Worm (Caenorhabditis elegans) whole organism, early embryonic: ENCODE measurements around the gene Y43F8C.17.

Source experiments
- B0310.2 ChIP-seq: sonication (generic microtip); optimal IDR thresholded peaks from 2 replicates; lab custom pipeline; 2016; ENCODE audit warnings: mild to moderate bottlenecking, missing genetic modification characterization, missing compliant biosample characterization
- F13C5.2 ChIP-seq: sonication (generic microtip); optimal IDR thresholded peaks from 2 replicates; lab custom pipeline; 2017; ENCODE audit warnings: mild to moderate bottlenecking, missing genetic modification characterization, inconsistent platforms, missing compliant biosample characterization
- aly-1 ChIP-seq: sonication (generic microtip); optimal IDR thresholded peaks from 2 replicates; lab custom pipeline; 2016; ENCODE audit warnings: missing genetic modification characterization, missing compliant biosample characterization
- ama-1 ChIP-seq: fragments of 150-350 bp; optimal IDR thresholded peaks from 2 replicates; lab custom pipeline; 2014
- ceh-13 ChIP-seq: fragments of 200-800 bp; sonication (Bioruptor generic); optimal IDR thresholded peaks from 2 replicates; lab custom pipeline; 2018; ENCODE audit warnings: mild to moderate bottlenecking, missing genetic modification characterization, missing compliant biosample characterization
- ceh-36 ChIP-seq: sonication (generic microtip); optimal IDR thresholded peaks from 2 replicates; lab custom pipeline; 2016; ENCODE audit warnings: missing genetic modification characterization, inconsistent platforms, missing compliant biosample characterization
- ets-7 ChIP-seq: sonication (generic microtip); optimal IDR thresholded peaks from 2 replicates; lab custom pipeline; 2016; ENCODE audit warnings: missing genotype, missing genetic modification characterization, missing compliant biosample characterization
- flt-1 ChIP-seq: fragments of 200-800 bp; sonication (Bioruptor generic); IDR thresholded peaks from 2 replicates; pipeline ENCODE4 v1.3.6; 2022; ENCODE audit warnings: missing genetic modification characterization, missing compliant biosample characterization
- hmbx-1 ChIP-seq: sonication (generic microtip); optimal IDR thresholded peaks from 2 replicates; lab custom pipeline; 2016; ENCODE audit warnings: mild to moderate bottlenecking, missing genetic modification characterization, missing compliant biosample characterization
- hmg-4 ChIP-seq: fragments of 200-800 bp; sonication (Bioruptor generic); optimal IDR thresholded peaks from 2 replicates; lab custom pipeline; 2018; ENCODE audit warnings: mild to moderate bottlenecking, missing genetic modification characterization, missing compliant biosample characterization
- hnd-1 ChIP-seq: sonication (generic microtip); optimal IDR thresholded peaks from 2 replicates; lab custom pipeline; 2016; ENCODE audit warnings: missing genetic modification characterization, missing compliant biosample characterization
- pes-1 ChIP-seq: fragments of 200-800 bp; sonication (Bioruptor generic); IDR thresholded peaks from 2 replicates; pipeline ENCODE4 v1.3.6; 2022; ENCODE audit warnings: missing genetic modification reagents, missing genetic modification characterization, missing compliant biosample characterization
- scrt-1 ChIP-seq: fragments of 200-800 bp; sonication (Bioruptor generic); IDR thresholded peaks from 2 replicates; pipeline ENCODE4 v1.3.6; 2022; ENCODE audit warnings: missing genetic modification characterization, missing compliant biosample characterization
- sea-1 ChIP-seq: fragments of 200-800 bp; sonication (Bioruptor generic); conservative IDR thresholded peaks from 2 replicates; pipeline ENCODE4 v1.3.6; 2022; ENCODE audit warnings: missing genetic modification characterization, missing compliant biosample characterization
- tbx-11 ChIP-seq: fragments of 200-800 bp; sonication (Bioruptor generic); IDR thresholded peaks from 2 replicates; pipeline ENCODE4 v1.3.6; 2022; ENCODE audit warnings: missing genetic modification characterization, missing compliant biosample characterization
- tbx-37 ChIP-seq: fragments of 200-800 bp; sonication (Bioruptor generic); conservative IDR thresholded peaks from 2 replicates; pipeline ENCODE4 v1.3.6; 2022; ENCODE audit warnings: missing genetic modification reagents, missing genetic modification characterization, missing compliant biosample characterization
- tra-4 ChIP-seq: sonication (generic microtip); optimal IDR thresholded peaks from 2 replicates; lab custom pipeline; 2017; ENCODE audit warnings: missing genetic modification characterization, missing compliant biosample characterization

Y43F8C.17 gene

DNA sequence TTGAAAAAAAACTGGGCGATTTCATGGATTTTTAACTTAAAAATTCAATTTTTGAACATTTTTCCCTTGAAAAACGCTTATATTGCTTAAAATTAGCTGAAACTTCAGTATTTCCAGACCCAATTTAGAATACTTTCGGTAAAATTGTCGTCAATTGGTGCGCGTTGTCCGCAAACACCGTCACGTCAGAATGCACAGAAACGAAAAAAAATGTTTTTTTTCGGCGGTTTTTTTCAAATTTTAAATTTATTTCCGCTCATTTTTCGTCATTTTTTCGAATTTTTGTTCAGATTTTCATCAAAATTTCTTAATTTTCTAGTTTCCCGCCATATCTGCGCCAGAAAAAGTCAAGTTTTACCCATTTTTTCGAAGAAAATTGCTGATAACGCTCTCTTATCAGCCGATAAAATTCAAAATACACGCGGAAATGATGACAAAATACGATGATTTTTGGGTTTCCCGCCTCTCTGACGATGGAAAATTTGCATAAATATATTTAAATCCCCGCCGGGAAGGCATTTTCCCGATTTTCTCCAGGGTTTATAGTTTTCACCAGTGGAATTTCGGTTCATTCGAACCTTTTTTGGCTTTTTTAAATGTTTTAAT lies 42.5 kb upstream of the Y43F8C.17 start:
- TF ChIP-seq ets-7 (tag; lab: Kevin White, UChicago) (no peak), F13C5.2 (tag; lab: Kevin White, UChicago) (no peak), hmbx-1 (tag; lab: Kevin White, UChicago) (no peak), aly-1 (tag; lab: Kevin White, UChicago) (no peak), ceh-36 (tag; lab: Kevin White, UChicago) (no peak), scrt-1 (GFP tag; lab: Robert Waterston, UW) (no peak), B0310.2 (tag; lab: Kevin White, UChicago) (no peak), tra-4 (no peak), pes-1 (GFP tag; lab: Robert Waterston, UW) (no peak), flt-1 (GFP tag; lab: Robert Waterston, UW) (no peak), hnd-1 (tag; lab: Kevin White, UChicago) (no peak), tbx-11 (GFP tag; lab: Robert Waterston, UW) (no peak), ama-1 (lab: Kevin White, UChicago) (no peak), hmg-4 (GFP tag; lab: Kevin White, UChicago) (no peak)

DNA sequence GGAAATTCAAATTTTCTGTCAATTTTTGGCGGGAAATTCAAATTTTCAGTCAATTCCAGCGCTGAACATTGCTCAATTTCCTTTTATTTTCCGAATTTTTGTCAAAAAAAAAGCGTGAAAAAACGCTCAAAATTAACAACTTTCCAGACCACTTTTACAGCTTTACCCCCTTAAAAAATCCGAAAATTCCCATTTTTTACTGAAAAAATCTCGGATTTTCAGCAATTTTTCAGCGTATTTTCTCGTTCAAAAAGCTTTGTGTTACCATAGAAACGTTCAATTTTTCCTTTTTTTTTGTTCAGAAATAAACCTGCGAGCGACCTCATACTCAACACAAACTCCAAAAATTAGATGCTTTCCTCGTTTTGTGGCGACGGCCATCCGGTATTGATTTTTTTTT lies 41.4 kb upstream of the Y43F8C.17 start, which contains the start of gene mrp-7:
TSS of gene mrp-7 (plus strand) at position 301 of the 400 bp plus-strand sequence.
- no peak for TF ChIP-seq scrt-1 (GFP tag; lab: Robert Waterston, UW)
- TF ChIP-seq tbx-37 = no peak
- no peak for TF ChIP-seq sea-1
- TF ChIP-seq flt-1 (GFP tag; lab: Robert Waterston, UW) = no peak
- TF ChIP-seq aly-1 (tag; lab: Kevin White, UChicago) = no peak
- TF ChIP-seq F13C5.2 (tag; lab: Kevin White, UChicago) = no peak
- no peak for TF ChIP-seq ama-1 (lab: Kevin White, UChicago)
- TF ChIP-seq ceh-36 (tag; lab: Kevin White, UChicago) = no peak
- TF ChIP-seq pes-1 (GFP tag; lab: Robert Waterston, UW) = no peak
- no peak for TF ChIP-seq hmg-4 (GFP tag; lab: Kevin White, UChicago)
- no peak for TF ChIP-seq hnd-1 (tag; lab: Kevin White, UChicago)
- no peak for TF ChIP-seq ceh-13 (GFP tag; lab: Kevin White, UChicago)
- TF ChIP-seq tbx-11 (GFP tag; lab: Robert Waterston, UW) = no peak
- no peak for TF ChIP-seq tra-4
- no peak for TF ChIP-seq B0310.2 (tag; lab: Kevin White, UChicago)
- TF ChIP-seq hmbx-1 (tag; lab: Kevin White, UChicago) = no peak
- TF ChIP-seq ets-7 (tag; lab: Kevin White, UChicago) = no peak

DNA sequence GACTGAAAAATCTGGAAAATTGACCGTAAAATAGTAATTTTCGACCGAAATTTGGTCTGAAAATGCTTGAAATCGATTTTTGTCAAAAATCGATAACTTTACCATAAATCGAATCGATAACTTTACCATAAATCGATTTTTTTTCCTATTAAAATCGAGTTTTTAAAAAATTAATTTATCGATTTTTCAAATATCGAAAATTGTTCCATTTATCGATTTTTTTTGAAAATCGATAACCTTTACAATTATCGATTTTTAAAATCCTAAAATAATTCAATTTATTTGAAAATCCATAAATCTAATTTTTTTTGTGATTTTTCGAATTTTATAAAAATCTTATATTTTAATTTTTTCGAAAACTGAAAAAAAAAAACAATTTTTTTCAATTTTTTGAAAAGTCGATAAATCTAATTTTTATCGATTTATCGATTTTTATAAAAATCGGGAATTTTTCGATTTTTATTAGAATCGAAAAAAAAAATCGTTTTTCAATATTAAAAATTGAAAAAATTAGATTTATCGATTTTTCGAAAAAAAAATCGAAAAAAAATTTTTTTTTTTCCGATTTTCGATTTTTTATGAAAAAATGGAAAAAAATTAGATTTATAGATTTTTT lies 24.6 kb upstream of the Y43F8C.17 start:
- TF ChIP-seq pes-1 (GFP tag; lab: Robert Waterston, UW) = no peak
- TF ChIP-seq ets-7 (tag; lab: Kevin White, UChicago) = no peak
- no peak for TF ChIP-seq tbx-37
- TF ChIP-seq scrt-1 (GFP tag; lab: Robert Waterston, UW) = no peak
- no peak for TF ChIP-seq hmg-4 (GFP tag; lab: Kevin White, UChicago)
- no peak for TF ChIP-seq sea-1
- no peak for TF ChIP-seq tbx-11 (GFP tag; lab: Robert Waterston, UW)
- TF ChIP-seq ceh-36 (tag; lab: Kevin White, UChicago) = no peak
- TF ChIP-seq hnd-1 (tag; lab: Kevin White, UChicago) = no peak
- no peak for TF ChIP-seq F13C5.2 (tag; lab: Kevin White, UChicago)
- no peak for TF ChIP-seq hmbx-1 (tag; lab: Kevin White, UChicago)
- no peak for TF ChIP-seq ama-1 (lab: Kevin White, UChicago)
- no peak for TF ChIP-seq tra-4
- no peak for TF ChIP-seq flt-1 (GFP tag; lab: Robert Waterston, UW)
- TF ChIP-seq aly-1 (tag; lab: Kevin White, UChicago) = no peak

DNA sequence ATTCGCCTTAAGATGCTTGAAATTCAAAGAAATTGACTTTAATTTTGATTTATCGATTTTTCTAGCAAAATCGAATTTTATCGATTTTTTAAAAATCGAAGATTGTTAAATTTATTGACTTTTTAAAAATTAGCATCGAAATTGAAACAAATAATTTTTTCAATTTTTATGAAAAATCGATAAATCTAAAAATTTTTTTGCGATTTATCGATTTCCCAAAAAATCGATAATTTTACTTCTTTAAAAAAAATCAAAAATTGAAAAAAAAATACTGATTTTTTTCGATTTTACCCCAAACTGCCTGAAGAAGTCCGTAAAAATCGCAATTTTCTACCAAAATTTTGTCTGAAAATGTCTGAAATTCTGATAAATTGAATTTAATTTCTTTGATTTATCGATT lies 24.0 kb upstream of the Y43F8C.17 start:
- TF ChIP-seq sea-1 = no peak
- TF ChIP-seq tbx-11 (GFP tag; lab: Robert Waterston, UW) = no peak
- no peak for TF ChIP-seq tbx-37
- no peak for TF ChIP-seq pes-1 (GFP tag; lab: Robert Waterston, UW)
- no peak for TF ChIP-seq ets-7 (tag; lab: Kevin White, UChicago)
- no peak for TF ChIP-seq scrt-1 (GFP tag; lab: Robert Waterston, UW)
- no peak for TF ChIP-seq hmbx-1 (tag; lab: Kevin White, UChicago)
- TF ChIP-seq tra-4 = no peak
- no peak for TF ChIP-seq hnd-1 (tag; lab: Kevin White, UChicago)
- TF ChIP-seq ceh-36 (tag; lab: Kevin White, UChicago) = no peak
- TF ChIP-seq ceh-13 (GFP tag; lab: Kevin White, UChicago) = no peak
- no peak for TF ChIP-seq hmg-4 (GFP tag; lab: Kevin White, UChicago)
- no peak for TF ChIP-seq F13C5.2 (tag; lab: Kevin White, UChicago)
- no peak for TF ChIP-seq flt-1 (GFP tag; lab: Robert Waterston, UW)
- TF ChIP-seq B0310.2 (tag; lab: Kevin White, UChicago) = no peak

DNA sequence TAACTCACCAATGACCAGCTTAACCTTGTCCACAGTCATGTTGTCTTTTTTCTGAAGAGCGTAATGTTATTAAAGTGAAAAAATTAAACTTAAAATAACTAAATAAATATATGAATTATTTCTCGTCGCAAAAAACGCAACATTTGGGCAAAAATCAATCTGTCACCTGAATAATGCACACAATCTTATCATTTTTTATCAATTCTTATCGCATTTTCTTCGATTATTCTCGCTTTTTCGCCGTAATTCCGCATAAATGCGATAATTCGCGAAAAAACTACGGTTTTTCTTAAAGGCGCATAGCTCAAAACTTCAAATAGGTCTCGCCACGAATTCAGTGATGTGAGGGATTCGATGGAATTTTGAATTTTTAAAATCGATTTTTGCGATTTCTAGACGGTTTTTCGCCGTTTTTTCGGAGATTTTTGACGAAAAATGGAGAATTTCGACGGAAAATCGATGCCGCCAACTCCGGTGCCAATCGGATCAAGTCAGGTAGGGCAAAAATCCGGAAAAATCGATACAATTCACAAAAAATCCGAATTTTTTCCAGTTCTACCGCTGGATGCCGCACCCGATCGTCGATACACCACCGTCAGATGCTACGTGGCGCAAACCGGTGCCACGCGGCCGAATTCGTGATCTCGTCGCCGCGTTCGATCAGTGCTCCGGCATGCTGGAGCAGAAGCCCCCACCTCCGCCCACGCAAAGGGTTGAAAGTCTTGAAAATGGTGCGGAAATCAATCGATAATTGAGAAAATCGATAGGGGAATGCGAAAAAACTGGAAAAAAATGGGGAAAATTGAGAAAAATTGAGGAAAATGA lies 18.4 kb upstream of the Y43F8C.17 start, which contains the start of the genes Y43F8C.13 and ani-3:
TSS of gene Y43F8C.13 (minus strand) at position 51 of the 825 bp plus-strand sequence.
TSS of gene ani-3 (plus strand) at position 385 of the 825 bp plus-strand sequence.
- TF ChIP-seq scrt-1 (GFP tag; lab: Robert Waterston, UW) (no peak), tra-4 (no peak), F13C5.2 (tag; lab: Kevin White, UChicago) (no peak), ets-7 (tag; lab: Kevin White, UChicago) (no peak), hnd-1 (tag; lab: Kevin White, UChicago) (no peak), ama-1 (lab: Kevin White, UChicago) (no peak), pes-1 (GFP tag; lab: Robert Waterston, UW) (no peak), ceh-36 (tag; lab: Kevin White, UChicago) (no peak), hmbx-1 (tag; lab: Kevin White, UChicago) (no peak), aly-1 (tag; lab: Kevin White, UChicago) (no peak), tbx-37 (no peak), B0310.2 (tag; lab: Kevin White, UChicago) (no peak), hmg-4 (GFP tag; lab: Kevin White, UChicago) (no peak), tbx-11 (GFP tag; lab: Robert Waterston, UW) (no peak), ceh-13 (GFP tag; lab: Kevin White, UChicago) (no peak), sea-1 (no peak), flt-1 (GFP tag; lab: Robert Waterston, UW) (no peak)
